Fruit fly (Drosophila melanogaster): ENCODE results near the gene brk.
A peak's percentile ranks its signal among the peaks of the same experiment; 100 is the strongest.

brk gene

DNA sequence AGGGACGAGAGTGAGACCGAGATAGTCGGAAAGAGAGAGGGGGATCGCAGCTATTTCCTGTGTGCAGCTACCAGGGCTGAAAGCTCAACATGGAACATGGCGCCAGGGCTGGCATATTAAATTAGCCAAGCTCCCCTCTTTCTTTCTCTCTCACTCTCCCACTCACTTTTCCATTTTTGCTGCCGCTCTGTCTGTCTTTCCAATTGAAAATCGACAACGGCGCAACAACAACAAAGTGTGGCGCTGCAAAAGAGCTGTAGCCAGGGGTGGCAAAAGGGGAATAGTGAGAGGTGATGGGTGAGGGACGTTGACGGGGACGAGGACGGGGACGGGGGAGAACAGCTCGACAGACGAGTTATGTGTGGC is 7.4 kb upstream of the brk start (continued):
- TF ChIP-seq CG7745 (tag; optimal IDR thresholded peaks at IDR 0.05) = no peak
- peak; percentile 29 for TF ChIP-seq Nf-YC (tag; optimal IDR thresholded peaks at IDR 0.05)
- TF ChIP-seq B-H2 (GFP tag; optimal IDR thresholded peaks at IDR 0.05) = no peak
- TF ChIP-seq gsb (GFP tag; IDR thresholded peaks at IDR 0.05) = no peak
- no peak for TF ChIP-seq inv (GFP tag; IDR thresholded peaks at IDR 0.05; ENCODE audit: partially characterized antibody)
- peak; percentile 13 for TF ChIP-seq CG2120 (GFP tag; optimal IDR thresholded peaks at IDR 0.05)
- no peak for TF ChIP-seq ewg (GFP tag; optimal IDR thresholded peaks at IDR 0.05)
- TF ChIP-seq CG2678 (tag; optimal IDR thresholded peaks at IDR 0.05) = peak; percentile 23
- TF ChIP-seq nau (GFP tag; optimal IDR thresholded peaks at IDR 0.05) = no peak
- no peak for TF ChIP-seq sna (GFP tag; IDR thresholded peaks at IDR 0.05; ENCODE audit: partially characterized antibody)
- no peak for TF ChIP-seq CG17328 (GFP tag; IDR thresholded peaks at IDR 0.05)
- no peak for TF ChIP-seq NK7.1 (GFP tag; optimal IDR thresholded peaks at IDR 0.05)
- TF ChIP-seq schlank (tag; optimal IDR thresholded peaks at IDR 0.05) = no peak
- no peak for TF ChIP-seq klu (GFP tag; IDR thresholded peaks at IDR 0.05)
- no peak for TF ChIP-seq sd (tag; optimal IDR thresholded peaks at IDR 0.05)
- no peak for TF ChIP-seq ash1 (GFP tag; optimal IDR thresholded peaks at IDR 0.05)
- peak; percentile 14 for TF ChIP-seq Sox100B (GFP tag; optimal IDR thresholded peaks at IDR 0.05)
- peak; percentile 4 for TF ChIP-seq zfh2 (GFP tag; optimal IDR thresholded peaks at IDR 0.05)
- no peak for TF ChIP-seq gt (GFP tag; IDR thresholded peaks at IDR 0.05)
- TF ChIP-seq Dip3 (GFP tag; optimal IDR thresholded peaks at IDR 0.05) = no peak
- TF ChIP-seq CG3281 (GFP tag; optimal IDR thresholded peaks at IDR 0.05) = peak; percentile 49
- no peak for TF ChIP-seq ap (GFP tag; IDR thresholded peaks at IDR 0.05)
- no peak for TF ChIP-seq z (GFP tag; IDR thresholded peaks at IDR 0.05)
- TF ChIP-seq CG30431 (GFP tag; optimal IDR thresholded peaks at IDR 0.05) = no peak
- TF ChIP-seq CG11398 (GFP tag; optimal IDR thresholded peaks at IDR 0.05) = no peak
- TF ChIP-seq Sry-β (GFP tag; optimal IDR thresholded peaks at IDR 0.05) = no peak
- no peak for TF ChIP-seq sqz (GFP tag; optimal IDR thresholded peaks at IDR 0.05)
- no peak for TF ChIP-seq h (optimal IDR thresholded peaks at IDR 0.05)
- 0 out of 2 replicates have a peak, but pooled peaks have one; percentile 7 for TF ChIP-seq CG10366 (GFP tag; IDR thresholded peaks at IDR 0.05)
- TF ChIP-seq Bdp1 (GFP tag; optimal IDR thresholded peaks at IDR 0.05) = no peak
- peak; percentile 99 for TF ChIP-seq CG3407 (GFP tag; optimal IDR thresholded peaks at IDR 0.05)
- TF ChIP-seq Trl (optimal IDR thresholded peaks at IDR 0.05) = no peak
- TF ChIP-seq Trl (GFP tag; optimal IDR thresholded peaks at IDR 0.05) = no peak
- no peak for TF ChIP-seq esg (GFP tag; conservative IDR thresholded peaks at IDR 0.05)
- no peak for TF ChIP-seq jing (GFP tag; optimal IDR thresholded peaks at IDR 0.05)
- peak; percentile 9 for TF ChIP-seq D19A (tag; optimal IDR thresholded peaks at IDR 0.05)
- TF ChIP-seq salm (tag; optimal IDR thresholded peaks at IDR 0.05) = no peak
- TF ChIP-seq Usf (GFP tag; optimal IDR thresholded peaks at IDR 0.05) = no peak
- TF ChIP-seq CG10321 (GFP tag; IDR thresholded peaks at IDR 0.05) = 0 out of 2 replicates have a peak, but pooled peaks have one; percentile 5
- no peak for TF ChIP-seq Hsf (GFP tag; optimal IDR thresholded peaks at IDR 0.05)
- TF ChIP-seq CG32532 (GFP tag; IDR thresholded peaks at IDR 0.05) = peak; percentile 17
- TF ChIP-seq CG11504 (tag; optimal IDR thresholded peaks at IDR 0.05) = peak; percentile 29
- TF ChIP-seq Myb (GFP tag; optimal IDR thresholded peaks at IDR 0.05) = peak; percentile 8
- TF ChIP-seq CG6175 (GFP tag; IDR thresholded peaks at IDR 0.05) = peak; percentile 30; the same call in 1 of the 3 replicates
- no peak for TF ChIP-seq CG1529 (GFP tag; optimal IDR thresholded peaks at IDR 0.05)
- no peak for TF ChIP-seq CG16779 (GFP tag; IDR thresholded peaks at IDR 0.05)
- TF ChIP-seq Vsx1 (GFP tag; optimal IDR thresholded peaks at IDR 0.05) = peak; percentile 91
- TF ChIP-seq B-H1 (GFP tag; IDR thresholded peaks at IDR 0.05) = no peak
- TF ChIP-seq crol (GFP tag; IDR thresholded peaks at IDR 0.05) = peak; percentile 97
- TF ChIP-seq fu2 (GFP tag; optimal IDR thresholded peaks at IDR 0.05) = no peak
- no peak for TF ChIP-seq CG1602 (GFP tag; optimal IDR thresholded peaks at IDR 0.05)
- no peak for TF ChIP-seq wor (GFP tag; IDR thresholded peaks at IDR 0.05)
- no peak for TF ChIP-seq scrt (GFP tag; optimal IDR thresholded peaks at IDR 0.05)
